Worm (Caenorhabditis elegans): ENCODE results near the gene nhr-110.
A peak's percentile ranks its signal among the peaks of the same experiment; 100 is the strongest.

The nhr-110 gene

DNA sequence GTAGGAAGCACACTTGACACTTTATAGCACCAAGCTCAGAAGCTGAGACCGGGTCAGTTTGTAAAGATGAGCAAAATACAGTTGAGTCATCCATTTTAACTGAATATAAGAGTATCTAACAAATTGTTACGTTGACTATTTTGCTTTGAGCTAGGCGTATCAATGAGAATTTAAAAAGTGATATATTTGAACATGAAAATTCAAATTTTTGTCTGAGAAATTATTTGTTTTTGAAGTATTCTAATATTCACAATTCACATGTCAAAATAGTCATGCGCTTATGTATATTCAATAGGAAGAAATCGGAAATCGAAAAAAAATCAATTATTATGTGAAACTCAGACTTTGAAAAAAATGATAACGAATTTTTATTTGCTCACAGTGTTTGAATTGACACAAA is at the start of gene nhr-110:
Gene nhr-110 (minus strand): TSS at position 101 of the 400 bp plus-strand sequence.
- TF ChIP-seq daf-16 (GFP tag; optimal IDR thresholded peaks at IDR 0.05): no peak
- peak; percentile 47 for TF ChIP-seq daf-16 (tag; optimal IDR thresholded peaks at IDR 0.05)
- TF ChIP-seq dve-1 (tag; optimal IDR thresholded peaks at IDR 0.05; ENCODE audit: insufficient read depth): peak; percentile 33
- TF ChIP-seq unc-62 (GFP tag; optimal IDR thresholded peaks at IDR 0.05 in 1 of 2): peak in 1 of 2 experiments; percentile 46
- no peak for TF ChIP-seq unc-62 (tag; optimal IDR thresholded peaks at IDR 0.05)
- no peak for TF ChIP-seq ceh-44 (GFP tag; IDR thresholded peaks at IDR 0.05)
- TF ChIP-seq nhr-28 (tag; optimal IDR thresholded peaks at IDR 0.05): peak; percentile 16

DNA sequence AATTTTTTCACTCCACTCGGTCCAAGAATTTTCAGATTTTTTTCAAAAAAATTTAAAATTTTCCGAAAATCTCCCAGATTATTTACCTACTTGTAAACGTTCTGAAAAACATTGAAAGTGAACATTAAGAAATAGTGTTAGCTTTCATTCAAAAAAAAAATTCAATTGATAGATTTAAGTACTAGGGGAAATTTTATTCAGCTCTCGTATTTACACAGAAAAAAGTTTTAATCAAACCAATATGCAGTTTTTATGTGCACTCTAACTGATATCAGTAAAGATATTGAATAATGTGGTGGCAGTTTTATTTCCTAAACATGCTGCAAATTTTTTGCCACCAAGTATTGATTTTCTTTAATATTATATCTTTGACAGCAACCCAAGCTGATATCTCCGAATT is 44.0 kb upstream of the nhr-110 start, which contains the start of gene irld-42:
Gene irld-42 (plus strand): TSS at position 301 of the 400 bp plus-strand sequence.
- no peak for TF ChIP-seq ZK546.5 (tag; optimal IDR thresholded peaks at IDR 0.05)
- TF ChIP-seq dve-1 (tag; optimal IDR thresholded peaks at IDR 0.05; ENCODE audit: insufficient read depth): no peak
- no peak for TF ChIP-seq vab-7 (GFP tag; IDR thresholded peaks at IDR 0.05)
- TF ChIP-seq lin-38 (GFP tag; IDR thresholded peaks at IDR 0.05): no peak
- TF ChIP-seq php-3 (GFP tag; IDR thresholded peaks at IDR 0.05): no peak

DNA sequence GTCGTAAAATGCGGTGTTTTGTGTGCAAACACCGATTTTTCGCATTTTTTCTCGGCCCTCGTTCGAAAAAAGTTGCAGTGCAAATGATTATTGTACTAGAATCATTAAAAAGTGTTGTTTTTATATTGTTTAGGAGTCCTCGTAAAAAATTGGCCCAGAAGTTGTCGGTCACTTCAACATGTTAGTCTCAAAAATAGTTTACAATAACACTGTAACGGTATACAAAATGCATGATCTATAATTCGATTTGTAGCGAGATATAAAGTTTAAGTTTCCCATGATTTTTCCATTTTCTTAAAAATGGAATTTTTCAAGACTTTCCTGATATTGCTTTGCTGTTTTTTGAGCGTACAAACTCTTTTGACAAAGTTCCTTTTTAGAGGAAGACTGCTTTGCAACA is 42.7 kb upstream of the nhr-110 start, which contains the start of gene K04F1.8:
Gene K04F1.8 (plus strand): TSS at position 301 of the 400 bp plus-strand sequence.
- TF ChIP-seq pqm-1 (tag; optimal IDR thresholded peaks at IDR 0.05) (no peak), D1046.2 (GFP tag; IDR thresholded peaks at IDR 0.05) (no peak), daf-12 (tag; optimal IDR thresholded peaks at IDR 0.05) (no peak), ztf-7 (tag; optimal IDR thresholded peaks at IDR 0.05) (no peak)

DNA sequence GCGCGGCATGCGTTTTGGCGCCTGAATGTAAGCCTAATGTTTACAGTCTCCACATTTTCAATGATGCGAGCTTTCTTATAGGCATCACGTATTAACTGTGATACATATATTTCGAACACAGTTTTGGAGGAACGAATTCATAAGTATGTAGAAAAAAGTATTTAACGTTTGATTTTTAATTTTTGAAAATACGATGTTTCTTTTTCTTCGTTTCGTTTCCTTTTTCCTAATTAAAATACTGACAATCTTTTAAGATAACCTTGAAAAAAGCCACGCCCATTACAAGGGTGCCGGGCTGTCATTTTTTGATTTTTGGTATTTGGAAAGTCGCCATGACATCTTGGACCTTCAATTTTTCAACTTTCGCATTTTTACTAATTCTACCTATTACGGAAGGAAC is 40.7 kb upstream of the nhr-110 start, which contains the start of gene K04F1.9:
Gene K04F1.9 (plus strand): TSS at position 301 of the 400 bp plus-strand sequence.
- TF ChIP-seq rbr-2 (tag; optimal IDR thresholded peaks at IDR 0.05): no peak
- TF ChIP-seq mxl-3 (GFP tag; optimal IDR thresholded peaks at IDR 0.05): no peak
- no peak for TF ChIP-seq attf-4 (tag; optimal IDR thresholded peaks at IDR 0.05)
- TF ChIP-seq Y75B8A.6 (GFP tag; IDR thresholded peaks at IDR 0.05): no peak
- TF ChIP-seq hif-1 (tag; optimal IDR thresholded peaks at IDR 0.05): no peak
- no peak for TF ChIP-seq egl-43 (GFP tag; IDR thresholded peaks at IDR 0.05)
- no peak for TF ChIP-seq php-3 (GFP tag; IDR thresholded peaks at IDR 0.05)
- no peak for TF ChIP-seq mdl-1 (tag; optimal IDR thresholded peaks at IDR 0.05)
- TF ChIP-seq lir-3 (tag; optimal IDR thresholded peaks at IDR 0.05): no peak
- no peak for TF ChIP-seq nhr-102 (tag; optimal IDR thresholded peaks at IDR 0.05)
- TF ChIP-seq aly-2 (tag; optimal IDR thresholded peaks at IDR 0.05): no peak
- no peak for TF ChIP-seq mxl-2 (GFP tag; conservative IDR thresholded peaks at IDR 0.05)
- no peak for TF ChIP-seq lin-29 (GFP tag; IDR thresholded peaks at IDR 0.05)
- no peak for TF ChIP-seq fkh-10 (GFP tag; optimal IDR thresholded peaks at IDR 0.05)

DNA sequence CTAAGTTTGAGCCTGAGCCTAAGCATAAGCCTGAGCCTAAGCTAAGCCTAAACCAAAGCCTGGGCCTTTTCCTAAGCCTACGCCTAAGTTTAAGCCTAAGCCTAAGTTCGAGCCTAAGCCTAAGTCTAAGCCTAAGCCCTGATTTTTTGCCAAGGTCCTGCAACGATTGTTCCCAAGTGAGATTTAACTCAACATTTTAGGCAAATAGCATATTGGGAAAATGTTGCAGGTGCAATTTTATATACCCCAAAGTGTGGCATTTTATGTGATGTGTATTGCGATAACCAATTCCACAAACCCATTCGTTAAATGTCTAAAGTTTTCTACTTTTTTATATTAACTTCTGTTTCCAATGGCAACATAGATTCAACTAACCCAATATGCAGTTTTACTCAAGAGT is 38.0 kb upstream of the nhr-110 start, which contains the start of gene irld-40:
Gene irld-40 (plus strand): TSS at position 301 of the 400 bp plus-strand sequence.
- no peak for TF ChIP-seq daf-12 (tag; optimal IDR thresholded peaks at IDR 0.05)

DNA sequence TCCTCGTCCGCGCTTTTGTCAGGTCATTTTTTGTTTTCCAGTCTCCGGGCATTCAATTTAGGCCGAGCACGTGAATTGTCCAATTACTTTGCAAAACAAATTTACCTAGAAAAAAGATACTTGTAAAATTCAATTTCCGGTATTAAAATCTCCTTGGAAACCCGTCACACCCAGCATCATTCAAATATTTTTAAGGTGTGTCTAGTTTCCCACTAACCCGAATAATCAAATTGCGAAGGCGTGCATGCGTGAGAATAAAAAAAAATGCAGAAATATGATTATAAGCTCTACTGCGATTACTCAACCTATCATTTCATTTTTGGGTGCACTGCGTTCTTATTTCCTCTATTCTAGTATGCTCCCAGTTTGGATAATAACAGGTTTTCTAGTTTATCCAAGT is 30.6 kb upstream of the nhr-110 start, which contains the start of gene irld-11:
Gene irld-11 (plus strand): TSS at position 301 of the 400 bp plus-strand sequence.
- TF ChIP-seq egl-27 (tag; optimal IDR thresholded peaks at IDR 0.05) (no peak), nhr-25 (tag; optimal IDR thresholded peaks at IDR 0.05; ENCODE audit: borderline replicate concordance, insufficient read depth) (no peak), ama-1 (optimal IDR thresholded peaks at IDR 0.05) (no peak), zip-11 (GFP tag; IDR thresholded peaks at IDR 0.05) (no peak), zfp-2 (tag; optimal IDR thresholded peaks at IDR 0.05) (no peak), gei-8 (GFP tag; optimal IDR thresholded peaks at IDR 0.05) (no peak), Y48G9A.11 (GFP tag; IDR thresholded peaks at IDR 0.05) (no peak), dve-1 (tag; optimal IDR thresholded peaks at IDR 0.05; ENCODE audit: insufficient read depth) (no peak), lin-13 (GFP tag; optimal IDR thresholded peaks at IDR 0.05) (no peak), hif-1 (tag; optimal IDR thresholded peaks at IDR 0.05) (no peak), daf-16 (GFP tag; optimal IDR thresholded peaks at IDR 0.05) (no peak), daf-16 (tag; optimal IDR thresholded peaks at IDR 0.05) (no peak), pqm-1 (tag; optimal IDR thresholded peaks at IDR 0.05) (no peak), cey-2 (tag; optimal IDR thresholded peaks at IDR 0.05; ENCODE audit: borderline replicate concordance, insufficient read depth) (no peak), F26F4.8 (GFP tag; conservative IDR thresholded peaks at IDR 0.05) (no peak), hlh-11 (tag; optimal IDR thresholded peaks at IDR 0.05) (no peak), dpl-1 (GFP tag; optimal IDR thresholded peaks at IDR 0.05) (no peak), vab-7 (GFP tag; IDR thresholded peaks at IDR 0.05) (no peak), nhr-77 (tag; optimal IDR thresholded peaks at IDR 0.05) (no peak), ces-1 (GFP tag; optimal IDR thresholded peaks at IDR 0.05) (no peak)

Measured in whole organism, L4 larva.